Worm (Caenorhabditis elegans): ENCODE results near the gene ZK262.19.

- TF ChIP-seq fos-1 (tag; optimal IDR thresholded peaks at IDR 0.05) = no peak
- TF ChIP-seq R02D3.7 (tag; optimal IDR thresholded peaks at IDR 0.05) = no peak
- no peak for TF ChIP-seq nhr-6 (tag; optimal IDR thresholded peaks at IDR 0.05)
- TF ChIP-seq mab-5 (tag; optimal IDR thresholded peaks at IDR 0.05) = no peak
- no peak for TF ChIP-seq unc-39 (tag; optimal IDR thresholded peaks at IDR 0.05)
- TF ChIP-seq nhr-77 (tag; optimal IDR thresholded peaks at IDR 0.05) = no peak
Observed at ce11 chrV:18438081-18438480, 12.6 kb upstream of the ZK262.19 start, which contains the start of gene ZK262.8.
